Fruit fly (Drosophila melanogaster) whole organism, embryonic: ENCODE data around the gene CG14650.

Source experiments
- BEAF-32 ChIP-seq: fragments of 200-800 bp; sonication (Bioruptor generic); optimal IDR thresholded peaks from 3 replicates; lab custom pipeline; 2017; ENCODE audit warnings: missing biosample characterization, missing genetic modification characterization, mild to moderate bottlenecking, moderate library complexity, missing genetic modification reagents
- CG10267 ChIP-seq: fragments of 200-800 bp; sonication (Bioruptor generic); optimal IDR thresholded peaks from 2 replicates; lab custom pipeline; 2018; ENCODE audit warnings: missing biosample characterization, mild to moderate bottlenecking, missing genetic modification characterization, moderate library complexity
- CG10431 ChIP-seq: fragments of 200-800 bp; sonication (Bioruptor generic); optimal IDR thresholded peaks from 3 replicates; lab custom pipeline; 2018; ENCODE audit warnings: missing biosample characterization, mild to moderate bottlenecking, missing genetic modification characterization
- CG12236 ChIP-seq: fragments of 200-800 bp; sonication (Bioruptor generic); optimal IDR thresholded peaks from 2 replicates; lab custom pipeline; 2016; ENCODE audit warnings: missing biosample characterization, missing genetic modification characterization
- CG12744 ChIP-seq: fragments of 200-800 bp; sonication (Bioruptor generic); optimal IDR thresholded peaks from 2 replicates; lab custom pipeline; 2016; ENCODE audit warnings: missing biosample characterization, missing genetic modification characterization
- CG13424 ChIP-seq: fragments of 200-800 bp; sonication (Bioruptor generic); optimal IDR thresholded peaks from 2 replicates; lab custom pipeline; 2019; ENCODE audit warnings: missing biosample characterization, mild to moderate bottlenecking, missing genetic modification characterization, moderate library complexity
- CG13775 ChIP-seq: fragments of 200-800 bp; sonication (Bioruptor generic); optimal IDR thresholded peaks from 3 replicates; lab custom pipeline; 2017; ENCODE audit warnings: missing biosample characterization, mild to moderate bottlenecking, missing genetic modification characterization
- CG17359 ChIP-seq: fragments of 200-800 bp; sonication (Bioruptor generic); optimal IDR thresholded peaks from 3 replicates; lab custom pipeline; 2018; ENCODE audit warnings: missing biosample characterization, mild to moderate bottlenecking, missing genetic modification characterization, moderate library complexity
- CG18262 ChIP-seq: fragments of 200-800 bp; optimal IDR thresholded peaks from 3 replicates; lab custom pipeline; 2019; ENCODE audit warnings: missing biosample characterization, mild to moderate bottlenecking, missing genetic modification characterization, moderate library complexity
- CG18476 ChIP-seq: fragments of 200-800 bp; sonication (Bioruptor generic); optimal IDR thresholded peaks from 2 replicates; lab custom pipeline; 2016; ENCODE audit warnings: missing biosample characterization, mild to moderate bottlenecking, missing genetic modification characterization
- CG18764 ChIP-seq: fragments of 200-800 bp; sonication (Bioruptor generic); optimal IDR thresholded peaks from 3 replicates; lab custom pipeline; 2016; ENCODE audit warnings: missing biosample characterization, missing genetic modification characterization
- CG3065 ChIP-seq: fragments of 200-800 bp; sonication (Bioruptor generic); optimal IDR thresholded peaks from 2 replicates; lab custom pipeline; 2016; ENCODE audit warnings: missing biosample characterization, missing genetic modification characterization
- CG31365 ChIP-seq: fragments of 200-800 bp; sonication (Bioruptor generic); optimal IDR thresholded peaks from 2 replicates; lab custom pipeline; 2018; ENCODE audit warnings: missing biosample characterization, mild to moderate bottlenecking, missing genetic modification characterization
- CG3407 ChIP-seq: fragments of 200-800 bp; sonication (Bioruptor generic); optimal IDR thresholded peaks from 2 replicates; lab custom pipeline; 2018; ENCODE audit warnings: missing biosample characterization, mild to moderate bottlenecking, missing genetic modification characterization
- CG4328 ChIP-seq: fragments of 200-800 bp; sonication (Bioruptor generic); optimal IDR thresholded peaks from 3 replicates; lab custom pipeline; 2017; ENCODE audit warnings: missing biosample characterization, missing genetic modification reagents, missing genetic modification characterization
- CG4360 ChIP-seq: fragments of 200-800 bp; sonication (Bioruptor generic); IDR thresholded peaks from 2 replicates; pipeline ENCODE4 v1.3.6; 2022; ENCODE audit warnings: missing biosample characterization, missing genetic modification characterization
- CG5245 ChIP-seq: fragments of 200-800 bp; sonication (Bioruptor generic); optimal IDR thresholded peaks from 3 replicates; lab custom pipeline; 2016; ENCODE audit warnings: missing biosample characterization, missing genetic modification characterization
- CG6683 ChIP-seq: fragments of 200-800 bp; sonication (Bioruptor generic); optimal IDR thresholded peaks from 2 replicates; lab custom pipeline; 2017; ENCODE audit warnings: missing biosample characterization, mild to moderate bottlenecking, missing genetic modification characterization, missing genetic modification reagents
- CG7372 ChIP-seq: fragments of 200-800 bp; sonication (Bioruptor generic); IDR thresholded peaks from 2 replicates; pipeline ENCODE4 v1.3.6; 2022; ENCODE audit warnings: missing biosample characterization, missing genetic modification characterization
- CG7786 ChIP-seq: fragments of 200-800 bp; sonication (Bioruptor generic); optimal IDR thresholded peaks from 2 replicates; lab custom pipeline; 2016; ENCODE audit warnings: missing biosample characterization, missing genetic modification characterization
- CG9797 ChIP-seq: fragments of 200-800 bp; sonication (Bioruptor generic); optimal IDR thresholded peaks from 3 replicates; lab custom pipeline; 2018; ENCODE audit warnings: missing biosample characterization, mild to moderate bottlenecking, missing genetic modification characterization
- Camta ChIP-seq: fragments of 200-800 bp; sonication (Bioruptor generic); optimal IDR thresholded peaks from 2 replicates; lab custom pipeline; 2016; ENCODE audit warnings: missing biosample characterization, missing genetic modification characterization
- D ChIP-seq, 2 experiments: fragments of 200-800 bp in 1 of 2; fragments of >200 bp in 1 of 2; sonication (Bioruptor generic) in 1 of 2; optimal IDR thresholded peaks; 2 replicates in 1 of 2; 3 replicates in 1 of 2; lab custom pipeline; 2017; ENCODE audit warnings: mild to moderate bottlenecking in 1 of 2, missing biosample characterization in 1 of 2, missing genetic modification characterization in 1 of 2, missing genetic modification reagents in 1 of 2
- Drgx ChIP-seq: fragments of 200-800 bp; sonication (Bioruptor generic); IDR thresholded peaks from 2 replicates; pipeline ENCODE4 v1.3.6; 2022; ENCODE audit warnings: missing biosample characterization, missing genetic modification characterization
- E2f2 ChIP-seq: fragments of 200-800 bp; sonication (Bioruptor generic); IDR thresholded peaks from 2 replicates; pipeline ENCODE4 v1.3.6; 2022; ENCODE audit warnings: missing biosample characterization, missing genetic modification characterization
- ERR ChIP-seq: fragments of 200-800 bp; sonication (Bioruptor generic); optimal IDR thresholded peaks from 2 replicates; lab custom pipeline; 2016; ENCODE audit warnings: missing biosample characterization, missing genetic modification characterization
- Fer1 ChIP-seq: fragments of 200-800 bp; sonication (Bioruptor generic); optimal IDR thresholded peaks from 2 replicates; lab custom pipeline; 2017; ENCODE audit warnings: missing biosample characterization, mild to moderate bottlenecking, missing genetic modification characterization
- HLHmδ ChIP-seq: fragments of 200-800 bp; sonication (Bioruptor generic); optimal IDR thresholded peaks from 2 replicates; lab custom pipeline; 2018; ENCODE audit warnings: missing biosample characterization, mild to moderate bottlenecking, missing genetic modification characterization, moderate library complexity
- Hand ChIP-seq: fragments of 200-800 bp; sonication (Bioruptor generic); optimal IDR thresholded peaks from 2 replicates; lab custom pipeline; 2017; ENCODE audit warnings: mild to moderate bottlenecking, missing biosample characterization, missing genetic modification reagents, missing genetic modification characterization
- NC2β ChIP-seq: fragments of 200-800 bp; sonication (Bioruptor generic); optimal IDR thresholded peaks from 2 replicates; lab custom pipeline; 2016; ENCODE audit warnings: missing biosample characterization, missing genetic modification characterization
- NfI ChIP-seq: fragments of 200-800 bp; sonication (Bioruptor generic); optimal IDR thresholded peaks from 3 replicates; lab custom pipeline; 2018; ENCODE audit warnings: missing biosample characterization, mild to moderate bottlenecking, missing genetic modification characterization, moderate library complexity
- Opbp ChIP-seq: fragments of 200-800 bp; sonication (Bioruptor generic); IDR thresholded peaks from 3 replicates; pipeline ENCODE4 v1.3.6; 2022; ENCODE audit warnings: missing biosample characterization, missing genetic modification characterization; ENCODE audit not compliant: partially characterized antibody
- TFAM ChIP-seq: fragments of 200-800 bp; sonication (Bioruptor generic); optimal IDR thresholded peaks from 2 replicates; lab custom pipeline; 2017; ENCODE audit warnings: missing biosample characterization, missing genetic modification characterization, inconsistent platforms
- Xbp1 ChIP-seq: fragments of 200-800 bp; sonication (Bioruptor generic); optimal IDR thresholded peaks from 3 replicates; lab custom pipeline; 2016; ENCODE audit warnings: missing biosample characterization, mild to moderate bottlenecking, missing genetic modification characterization
- ac ChIP-seq: fragments of 200-800 bp; sonication (Bioruptor generic); optimal IDR thresholded peaks from 3 replicates; lab custom pipeline; 2017; ENCODE audit warnings: missing biosample characterization, mild to moderate bottlenecking, missing genetic modification characterization
- br ChIP-seq: fragments of >200 bp; optimal IDR thresholded peaks from 2 replicates; lab custom pipeline; 2017
- cwo ChIP-seq: fragments of 200-800 bp; sonication (Bioruptor generic); optimal IDR thresholded peaks from 3 replicates; lab custom pipeline; 2017; ENCODE audit warnings: missing biosample characterization, missing genetic modification characterization, mild to moderate bottlenecking, moderate library complexity, missing genetic modification reagents
- dpn ChIP-seq, 2 experiments: fragments of 200-800 bp; sonication (Bioruptor generic); optimal IDR thresholded peaks; 3 replicates each; lab custom pipeline; 2016; ENCODE audit warnings: missing biosample characterization in 2 of 2, missing genetic modification characterization in 2 of 2
- en ChIP-seq: fragments of 200-800 bp; sonication (Bioruptor generic); optimal IDR thresholded peaks from 2 replicates; lab custom pipeline; 2016; ENCODE audit warnings: missing biosample characterization, missing genetic modification characterization
- gsb-n ChIP-seq: fragments of 200-800 bp; sonication (Bioruptor generic); optimal IDR thresholded peaks from 3 replicates; lab custom pipeline; 2018; ENCODE audit warnings: missing biosample characterization, mild to moderate bottlenecking, missing genetic modification characterization
- hth ChIP-seq: fragments of >200 bp; optimal IDR thresholded peaks from 2 replicates; lab custom pipeline; 2017; ENCODE audit warnings: inconsistent platforms
- ind ChIP-seq: fragments of 200-800 bp; sonication (Bioruptor generic); optimal IDR thresholded peaks from 3 replicates; lab custom pipeline; 2016; ENCODE audit warnings: missing biosample characterization, missing genetic modification characterization
- nom ChIP-seq: fragments of 200-800 bp; sonication (Bioruptor generic); optimal IDR thresholded peaks from 2 replicates; lab custom pipeline; 2017; ENCODE audit warnings: missing biosample characterization, missing genetic modification characterization, mild to moderate bottlenecking, moderate library complexity, missing genetic modification reagents
- oc ChIP-seq: fragments of 200-800 bp; sonication (Bioruptor generic); optimal IDR thresholded peaks from 2 replicates; lab custom pipeline; 2018; ENCODE audit warnings: missing biosample characterization, mild to moderate bottlenecking, missing genetic modification characterization, moderate library complexity
- pb ChIP-seq: fragments of 200-800 bp; sonication (Bioruptor generic); optimal IDR thresholded peaks from 3 replicates; lab custom pipeline; 2016; ENCODE audit warnings: missing biosample characterization, missing genetic modification characterization
- sima ChIP-seq: fragments of 200-800 bp; sonication (Bioruptor generic); optimal IDR thresholded peaks from 2 replicates; lab custom pipeline; 2016; ENCODE audit warnings: missing biosample characterization, missing genetic modification characterization
- trem ChIP-seq: fragments of 200-800 bp; optimal IDR thresholded peaks from 3 replicates; lab custom pipeline; 2019; ENCODE audit warnings: missing biosample characterization, mild to moderate bottlenecking, missing genetic modification characterization, moderate library complexity
- wdn ChIP-seq: fragments of 200-800 bp; sonication (Bioruptor generic); IDR thresholded peaks from 2 replicates; pipeline ENCODE4 v1.3.6; 2022; ENCODE audit warnings: missing biosample characterization, missing genetic modification characterization
- wek ChIP-seq: fragments of 200-800 bp; sonication (Bioruptor generic); optimal IDR thresholded peaks from 3 replicates; lab custom pipeline; 2018; ENCODE audit warnings: missing biosample characterization, mild to moderate bottlenecking, missing genetic modification characterization, moderate library complexity

CG14650 gene

dm6 chr3R:4453213-4453956 is 16.2 kb downstream of the CG14650 start (continued):
- no peak for TF ChIP-seq oc
- 0 out of 2 replicates have a peak, but pooled peaks have one; percentile 25 for TF ChIP-seq E2f2 (GFP tag; lab: Robert Waterston, UW)
- TF ChIP-seq Drgx (GFP tag; lab: Robert Waterston, UW): 0 out of 2 replicates have a peak, but pooled peaks have one; percentile 21
- no peak for TF ChIP-seq Camta (GFP tag; lab: Kevin White, UChicago)
- TF ChIP-seq trem (tag; lab: Kevin White, UChicago): peak; percentile 5
- TF ChIP-seq wek (GFP tag; lab: Kevin White, UChicago): peak; percentile 44
- TF ChIP-seq CG18764: no peak
- no peak for TF ChIP-seq CG4328 (GFP tag; lab: Kevin White, UChicago)
- peak; percentile 57 for TF ChIP-seq BEAF-32 (GFP tag; lab: Kevin White, UChicago)
- TF ChIP-seq CG3065: no peak
- TF ChIP-seq Fer1: peak; percentile 49
- peak; percentile 34 for TF ChIP-seq CG6683 (GFP tag; lab: Kevin White, UChicago)
- TF ChIP-seq CG18476 (GFP tag; lab: Kevin White, UChicago): no peak
- TF ChIP-seq pb: no peak
- TF ChIP-seq ac (GFP tag; lab: Kevin White, UChicago): peak; percentile 78
- TF ChIP-seq Hand (GFP tag; lab: Kevin White, UChicago): peak; percentile 61
- TF ChIP-seq wdn (GFP tag; lab: Robert Waterston, UW): no peak; the same call in 1 of the 2 replicates
- TF ChIP-seq CG5245 (GFP tag; lab: Kevin White, UChicago): no peak
- TF ChIP-seq HLHmδ (GFP tag; lab: Kevin White, UChicago): peak; percentile 93
- no peak for TF ChIP-seq hth (lab: Kevin White, UChicago)
- TF ChIP-seq CG13775 (GFP tag; lab: Kevin White, UChicago): no peak
- no peak for TF ChIP-seq CG17359
- no peak for TF ChIP-seq CG3407 (GFP tag; lab: Kevin White, UChicago)
- TF ChIP-seq Opbp (GFP tag; lab: Robert Waterston, UW): peak; percentile 52; the same call in 1 of the 3 replicates
- TF ChIP-seq NfI (GFP tag; lab: Kevin White, UChicago): no peak
- no peak for TF ChIP-seq CG12744 (GFP tag; lab: Kevin White, UChicago)
- no peak for TF ChIP-seq ind (GFP tag; lab: Kevin White, UChicago)
- TF ChIP-seq CG10431: peak; percentile 73
- TF ChIP-seq D (optimal IDR thresholded peaks at IDR 0.05; lab: Kevin White, UChicago): no peak
- TF ChIP-seq D (GFP tag; optimal IDR thresholded peaks at IDR 0.05; lab: Kevin White, UChicago): no peak
- no peak for TF ChIP-seq Xbp1
- TF ChIP-seq CG9797 (GFP tag; lab: Kevin White, UChicago): no peak
- no peak for TF ChIP-seq CG18262 (tag; lab: Kevin White, UChicago)
- no peak for TF ChIP-seq CG7786 (GFP tag; lab: Kevin White, UChicago)
- TF ChIP-seq CG10267 (tag; lab: Kevin White, UChicago): no peak
- TF ChIP-seq CG4360: peak; percentile 52; the same call in 1 of the 2 replicates
- peak; percentile 25 for TF ChIP-seq gsb-n (tag; lab: Kevin White, UChicago)
- no peak for TF ChIP-seq TFAM (GFP tag; lab: Kevin White, UChicago)
- no peak for TF ChIP-seq CG12236 (GFP tag; lab: Kevin White, UChicago)
- TF ChIP-seq NC2β (GFP tag; lab: Kevin White, UChicago): peak; percentile 25
- TF ChIP-seq sima (GFP tag; lab: Kevin White, UChicago): no peak
- peak; percentile 15 for TF ChIP-seq cwo
- no peak for TF ChIP-seq en (GFP tag; lab: Kevin White, UChicago)
- no peak for TF ChIP-seq CG13424 (tag; lab: Kevin White, UChicago)
- peak; percentile 78 for TF ChIP-seq CG31365 (tag; lab: Kevin White, UChicago)
- no peak for TF ChIP-seq br
- peak; percentile 76 for TF ChIP-seq nom (GFP tag; lab: Kevin White, UChicago)
- TF ChIP-seq ERR (GFP tag; lab: Kevin White, UChicago): no peak
- TF ChIP-seq dpn (GFP tag; optimal IDR thresholded peaks at IDR 0.05; lab: Kevin White, UChicago): no peak
- no peak for TF ChIP-seq CG7372
